Fruit fly (Drosophila melanogaster) whole organism, embryonic: Measurements from ENCODE around the gene BomT3.
A peak's percentile ranks its signal among the peaks of the same experiment; 100 is the strongest.

Source experiments
- Ada2b ChIP-seq: fragments of 200-800 bp; sonication (Bioruptor generic); IDR thresholded peaks from 2 replicates; pipeline ENCODE4 v1.3.6; 2022; ENCODE audit warnings: missing biosample characterization, missing genetic modification characterization
- Asciz ChIP-seq: fragments of 200-800 bp; sonication (Bioruptor generic); optimal IDR thresholded peaks from 2 replicates; lab custom pipeline; 2017; ENCODE audit warnings: missing biosample characterization, mild to moderate bottlenecking, missing genetic modification characterization, missing genetic modification reagents
- Awh ChIP-seq: fragments of 200-800 bp; sonication (Bioruptor generic); IDR thresholded peaks from 2 replicates; pipeline ENCODE4, ENCODE4 v1.3.6; 2022; ENCODE audit warnings: missing biosample characterization, missing genetic modification characterization
- CG10267 ChIP-seq: fragments of 200-800 bp; sonication (Bioruptor generic); optimal IDR thresholded peaks from 2 replicates; lab custom pipeline; 2018; ENCODE audit warnings: missing biosample characterization, mild to moderate bottlenecking, missing genetic modification characterization, moderate library complexity
- CG10366 ChIP-seq: fragments of 200-800 bp; sonication (Bioruptor generic); IDR thresholded peaks from 2 replicates; pipeline ENCODE4 v1.3.6; 2022; ENCODE audit warnings: missing biosample characterization, missing genetic modification characterization
- CG11695 ChIP-seq: fragments of 200-800 bp; sonication (Bioruptor generic); IDR thresholded peaks from 3 replicates; pipeline ENCODE4 v1.3.6; 2022; ENCODE audit warnings: missing biosample characterization, missing genetic modification characterization
- CG14710 ChIP-seq: fragments of 200-800 bp; sonication (Bioruptor generic); optimal IDR thresholded peaks from 3 replicates; lab custom pipeline; 2019; ENCODE audit warnings: missing biosample characterization, mild to moderate bottlenecking, missing genetic modification characterization, moderate library complexity
- CG15011 ChIP-seq: fragments of 200-800 bp; sonication (Bioruptor generic); optimal IDR thresholded peaks from 3 replicates; lab custom pipeline; 2018; ENCODE audit warnings: missing biosample characterization, mild to moderate bottlenecking, missing genetic modification characterization
- CG18599 ChIP-seq: fragments of 200-800 bp; sonication (Bioruptor generic); optimal IDR thresholded peaks from 3 replicates; lab custom pipeline; 2017; ENCODE audit warnings: missing biosample characterization, missing genetic modification characterization, mild to moderate bottlenecking, moderate library complexity, missing genetic modification reagents
- CG18764 ChIP-seq: fragments of 200-800 bp; sonication (Bioruptor generic); optimal IDR thresholded peaks from 3 replicates; lab custom pipeline; 2016; ENCODE audit warnings: missing biosample characterization, missing genetic modification characterization
- CG2129 ChIP-seq: fragments of 200-800 bp; sonication (Bioruptor generic); IDR thresholded peaks from 2 replicates; pipeline ENCODE4 v1.3.6; 2022; ENCODE audit warnings: missing biosample characterization, missing genetic modification characterization; ENCODE audit not compliant: partially characterized antibody
- CG4707 ChIP-seq: fragments of 200-800 bp; sonication (Bioruptor generic); optimal IDR thresholded peaks from 2 replicates; lab custom pipeline; 2018; ENCODE audit warnings: missing biosample characterization, mild to moderate bottlenecking, missing genetic modification characterization, moderate library complexity
- CG6813 ChIP-seq: fragments of 200-800 bp; sonication (Bioruptor generic); optimal IDR thresholded peaks from 2 replicates; lab custom pipeline; 2017; ENCODE audit warnings: missing biosample characterization, missing genetic modification characterization, mild to moderate bottlenecking, moderate library complexity, missing genetic modification reagents
- CG7987 ChIP-seq: fragments of 200-800 bp; sonication (Bioruptor generic); optimal IDR thresholded peaks from 2 replicates; lab custom pipeline; 2018; ENCODE audit warnings: missing biosample characterization, mild to moderate bottlenecking, missing genetic modification characterization, moderate library complexity
- CG8765 ChIP-seq: fragments of 200-800 bp; sonication (Bioruptor generic); IDR thresholded peaks from 2 replicates; pipeline ENCODE4 v1.3.6; 2022; ENCODE audit warnings: missing biosample characterization, missing genetic modification characterization
- Camta ChIP-seq: fragments of 200-800 bp; sonication (Bioruptor generic); optimal IDR thresholded peaks from 2 replicates; lab custom pipeline; 2016; ENCODE audit warnings: missing biosample characterization, missing genetic modification characterization
- Dll ChIP-seq: fragments of 200-800 bp; sonication (Bioruptor generic); IDR thresholded peaks from 4 replicates; pipeline ENCODE4 v1.3.6; 2022; ENCODE audit warnings: missing biosample characterization, missing genetic modification characterization; ENCODE audit not compliant: partially characterized antibody
- Ets65A ChIP-seq: fragments of 200-800 bp; sonication (Bioruptor generic); peaks from one replicate; lab custom pipeline; 2016; ENCODE audit warnings: missing biosample characterization, missing genetic modification characterization
- Fer1 ChIP-seq: fragments of 200-800 bp; sonication (Bioruptor generic); optimal IDR thresholded peaks from 2 replicates; lab custom pipeline; 2017; ENCODE audit warnings: missing biosample characterization, mild to moderate bottlenecking, missing genetic modification characterization
- HLH4C ChIP-seq: fragments of 200-800 bp; sonication (Bioruptor generic); IDR thresholded peaks from 3 replicates; pipeline ENCODE4 v1.3.6; 2022; ENCODE audit warnings: missing biosample characterization, missing genetic modification characterization; ENCODE audit not compliant: partially characterized antibody
- HLH54F ChIP-seq: fragments of 200-800 bp; sonication (Bioruptor generic); optimal IDR thresholded peaks from 3 replicates; lab custom pipeline; 2016; ENCODE audit warnings: missing biosample characterization, missing genetic modification characterization
- Hr39 ChIP-seq: fragments of >200 bp; optimal IDR thresholded peaks from 2 replicates; lab custom pipeline; 2017
- Mrtf ChIP-seq: fragments of 200-800 bp; sonication (Bioruptor generic); IDR thresholded peaks from 3 replicates; pipeline ENCODE4 v1.3.6; 2022; ENCODE audit warnings: missing biosample characterization, missing genetic modification characterization
- Myb ChIP-seq: fragments of 200-800 bp; sonication (Bioruptor generic); optimal IDR thresholded peaks from 2 replicates; lab custom pipeline; 2016; ENCODE audit warnings: missing biosample characterization, missing genetic modification characterization
- NFAT ChIP-seq: fragments of 200-800 bp; sonication (Bioruptor generic); IDR thresholded peaks from 2 replicates; pipeline ENCODE4 v1.3.6; 2022; ENCODE audit warnings: missing biosample characterization, missing genetic modification characterization
- Rfx ChIP-seq: fragments of 200-800 bp; sonication (Bioruptor generic); IDR thresholded peaks from 2 replicates; pipeline ENCODE4 v1.3.6; 2022; ENCODE audit warnings: missing biosample characterization, missing genetic modification characterization
- Sry-β ChIP-seq: fragments of 200-800 bp; sonication (Bioruptor generic); optimal IDR thresholded peaks from 2 replicates; lab custom pipeline; 2018; ENCODE audit warnings: missing biosample characterization, mild to moderate bottlenecking, missing genetic modification characterization, moderate library complexity
- Tbp ChIP-seq: fragments of >200 bp; optimal IDR thresholded peaks from 2 replicates; lab custom pipeline; 2018; ENCODE audit warnings: missing biosample characterization, missing genetic modification characterization
- Trl ChIP-seq, 3 experiments: fragments of >200 bp in 2 of 3; fragments of 200-800 bp in 1 of 3; sonication (Bioruptor generic) in 1 of 3; optimal IDR thresholded peaks; 2 replicates in 1 of 3; 3 replicates in 2 of 3; lab custom pipeline; 2016 to 2017; ENCODE audit warnings: missing biosample characterization in 1 of 3, missing genetic modification characterization in 1 of 3
- Xbp1 ChIP-seq: fragments of 200-800 bp; sonication (Bioruptor generic); optimal IDR thresholded peaks from 3 replicates; lab custom pipeline; 2016; ENCODE audit warnings: missing biosample characterization, mild to moderate bottlenecking, missing genetic modification characterization
- ato ChIP-seq: fragments of 200-800 bp; sonication (Bioruptor generic); IDR thresholded peaks from 2 replicates; pipeline ENCODE4 v1.3.6; 2022; ENCODE audit warnings: missing biosample characterization, missing genetic modification characterization; ENCODE audit not compliant: partially characterized antibody
- dan ChIP-seq: fragments of 200-800 bp; sonication (Bioruptor generic); IDR thresholded peaks from 2 replicates; pipeline ENCODE4 v1.3.6; 2022; ENCODE audit warnings: missing biosample characterization, missing genetic modification characterization
- fd64A ChIP-seq: fragments of 200-800 bp; sonication (Bioruptor generic); optimal IDR thresholded peaks from 3 replicates; lab custom pipeline; 2018; ENCODE audit warnings: missing biosample characterization, mild to moderate bottlenecking, missing genetic modification characterization
- fd96Cb ChIP-seq: fragments of 200-800 bp; sonication (Bioruptor generic); optimal IDR thresholded peaks from 2 replicates; lab custom pipeline; 2018; ENCODE audit warnings: missing biosample characterization, mild to moderate bottlenecking, missing genetic modification characterization, moderate library complexity
- jing ChIP-seq: fragments of 200-800 bp; sonication (Bioruptor generic); optimal IDR thresholded peaks from 2 replicates; lab custom pipeline; 2018; ENCODE audit warnings: missing biosample characterization, mild to moderate bottlenecking, missing genetic modification characterization
- lab ChIP-seq: fragments of 200-800 bp; sonication (Bioruptor generic); optimal IDR thresholded peaks from 3 replicates; lab custom pipeline; 2017; ENCODE audit warnings: missing biosample characterization, missing genetic modification characterization, mild to moderate bottlenecking, moderate library complexity, missing genetic modification reagents
- oc ChIP-seq: fragments of 200-800 bp; sonication (Bioruptor generic); optimal IDR thresholded peaks from 2 replicates; lab custom pipeline; 2018; ENCODE audit warnings: missing biosample characterization, mild to moderate bottlenecking, missing genetic modification characterization, moderate library complexity
- odd ChIP-seq: fragments of 200-800 bp; sonication (Bioruptor generic); optimal IDR thresholded peaks from 2 replicates; lab custom pipeline; 2017; ENCODE audit warnings: missing biosample characterization, mild to moderate bottlenecking, missing genetic modification characterization
- sc ChIP-seq, 3 experiments: fragments of >200 bp in 2 of 3; fragments of 200-800 bp in 1 of 3; sonication (Bioruptor generic) in 1 of 3; optimal IDR thresholded peaks; 2 replicates in 2 of 3; 3 replicates in 1 of 3; lab custom pipeline; 2017; ENCODE audit warnings: mild to moderate bottlenecking in 1 of 3, missing biosample characterization in 1 of 3, missing genetic modification characterization in 1 of 3, missing genetic modification reagents in 1 of 3
- sens ChIP-seq: fragments of 200-800 bp; sonication (Bioruptor generic); peaks from one replicate; lab custom pipeline; 2016; ENCODE audit warnings: missing biosample characterization, missing genetic modification characterization
- slp2 ChIP-seq: fragments of 200-800 bp; sonication (Bioruptor generic); optimal IDR thresholded peaks from 2 replicates; lab custom pipeline; 2016; ENCODE audit warnings: missing biosample characterization, missing genetic modification characterization
- tgo ChIP-seq: fragments of 200-800 bp; sonication (Bioruptor generic); IDR thresholded peaks from 3 replicates; pipeline ENCODE4 v1.3.6; 2022; ENCODE audit warnings: missing biosample characterization, missing genetic modification characterization
- tna ChIP-seq: fragments of 200-800 bp; sonication (Bioruptor generic); IDR thresholded peaks from 2 replicates; pipeline ENCODE4 v1.3.6; 2022; ENCODE audit warnings: missing biosample characterization, missing genetic modification characterization; ENCODE audit not compliant: partially characterized antibody
- trh ChIP-seq: fragments of 200-800 bp; sonication (Bioruptor generic); optimal IDR thresholded peaks from 2 replicates; lab custom pipeline; 2016; ENCODE audit warnings: missing biosample characterization, missing genetic modification characterization
- tup ChIP-seq: fragments of 200-800 bp; sonication (Bioruptor generic); optimal IDR thresholded peaks from 2 replicates; lab custom pipeline; 2016; ENCODE audit warnings: missing biosample characterization, mild to moderate bottlenecking, missing genetic modification characterization, moderate library complexity
- yki ChIP-seq: fragments of >200 bp; optimal IDR thresholded peaks from 3 replicates; lab custom pipeline; 2018
- z ChIP-seq: fragments of 200-800 bp; sonication (Bioruptor generic); IDR thresholded peaks from 3 replicates; pipeline ENCODE4 v1.3.6; 2022; ENCODE audit warnings: missing biosample characterization, missing genetic modification characterization
- zfh1 ChIP-seq: fragments of 200-800 bp; sonication (Bioruptor generic); IDR thresholded peaks from 3 replicates; pipeline ENCODE4 v1.3.6; 2022; ENCODE audit warnings: missing biosample characterization, missing genetic modification characterization

Gene BomT3

dm6 chr3R:22072553-22072952 lies 13.6 kb downstream of the BomT3 start (continued):
- TF ChIP-seq slp2 (GFP tag; lab: Kevin White, UChicago), result no peak

- TF ChIP-seq Hr39 (lab: Kevin White, UChicago), result peak; percentile 57
- TF ChIP-seq yki (lab: Kevin White, UChicago), result no peak
- no peak for TF ChIP-seq tna
- TF ChIP-seq ato (GFP tag; lab: Robert Waterston, UW), result 0 out of 2 replicates have a peak, but pooled peaks have one; percentile 6
- no peak for TF ChIP-seq CG18764 (GFP tag; lab: Kevin White, UChicago)
- TF ChIP-seq zfh1 (GFP tag; lab: Robert Waterston, UW), result 0 out of 3 replicates have a peak, but pooled peaks have one; percentile 28
- TF ChIP-seq Xbp1 (GFP tag; lab: Kevin White, UChicago), result no peak
- 0 out of 3 replicates have a peak, but pooled peaks have one; percentile 11 for TF ChIP-seq z (GFP tag; lab: Robert Waterston, UW)
- no peak for TF ChIP-seq HLH54F (GFP tag; lab: Kevin White, UChicago)
- no peak for TF ChIP-seq Mrtf (GFP tag; lab: Robert Waterston, UW)
- TF ChIP-seq Ets65A (GFP tag; lab: Kevin White, UChicago), result peak; percentile 11
These were observed 14.6 kb downstream of the BomT3 start for dm6 chr3R:22071628-22072027.

DNA sequence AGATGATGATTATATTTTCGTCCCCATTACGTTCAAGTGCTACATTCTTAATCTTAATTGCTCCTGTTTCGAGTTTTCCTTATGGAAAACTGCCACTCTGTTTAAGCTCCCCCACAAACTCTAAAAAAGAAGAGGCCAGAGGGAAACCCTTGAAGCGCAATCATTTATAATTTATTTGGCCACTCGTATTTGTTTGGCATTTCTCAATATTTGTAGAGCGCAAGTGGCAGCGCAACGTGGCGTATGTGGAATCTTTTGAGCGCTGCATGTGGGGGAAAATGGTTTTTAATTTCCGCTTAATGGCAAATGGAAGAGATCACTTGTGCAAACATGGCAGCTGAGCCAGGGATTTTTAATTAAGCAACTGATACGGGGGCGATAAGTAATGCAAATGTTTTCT lies 19.0 kb downstream of the BomT3 start:
- TF ChIP-seq dan (GFP tag; lab: Robert Waterston, UW) (no peak), Ada2b (no peak), odd (GFP tag; lab: Kevin White, UChicago) (no peak), CG10267 (tag; lab: Kevin White, UChicago) (no peak), CG4707 (GFP tag; lab: Kevin White, UChicago) (no peak), CG8765 (no peak), CG6813 (GFP tag; lab: Kevin White, UChicago) (peak; percentile 13), oc (tag; lab: Kevin White, UChicago) (no peak), CG15011 (GFP tag; lab: Kevin White, UChicago) (no peak), NFAT (GFP tag; lab: Robert Waterston, UW) (no peak), Trl (optimal IDR thresholded peaks at IDR 0.05; lab: Kevin White, UChicago) (no peak), Trl (GFP tag; optimal IDR thresholded peaks at IDR 0.05; lab: Kevin White, UChicago) (no peak), sc (optimal IDR thresholded peaks at IDR 0.05; lab: Kevin White, UChicago) (no peak), sc (GFP tag; optimal IDR thresholded peaks at IDR 0.05; lab: Kevin White, UChicago) (no peak), fd64A (GFP tag; lab: Kevin White, UChicago) (peak; percentile 12), sens (GFP tag; lab: Kevin White, UChicago) (peak; percentile 77), Tbp (GFP tag; lab: Kevin White, UChicago) (no peak), HLH4C (GFP tag; lab: Robert Waterston, UW) (no peak), CG11695 (GFP tag; lab: Robert Waterston, UW) (no peak), trh (GFP tag; lab: Kevin White, UChicago) (no peak), CG2129 (GFP tag; lab: Robert Waterston, UW) (no peak), Awh (GFP tag; lab: Robert Waterston, UW) (0 out of 2 replicates have a peak, but pooled peaks have one; percentile 15), CG10366 (no peak), CG7987 (GFP tag; lab: Kevin White, UChicago) (no peak), Rfx (GFP tag; lab: Robert Waterston, UW) (no peak), fd96Cb (tag; lab: Kevin White, UChicago) (no peak), Dll (GFP tag; lab: Robert Waterston, UW) (no peak), tgo (GFP tag; lab: Robert Waterston, UW) (no peak), Asciz (GFP tag; lab: Kevin White, UChicago) (no peak), jing (GFP tag; lab: Kevin White, UChicago) (no peak), CG14710 (tag; lab: Kevin White, UChicago) (no peak), lab (GFP tag; lab: Kevin White, UChicago) (no peak), Sry-β (GFP tag; lab: Kevin White, UChicago) (no peak), Camta (GFP tag; lab: Kevin White, UChicago) (no peak), tup (GFP tag; lab: Kevin White, UChicago) (no peak), CG18599 (no peak), Myb (GFP tag; lab: Kevin White, UChicago) (no peak), Fer1 (no peak)
